Worm (Caenorhabditis elegans): ENCODE measurements around the gene srw-33.

ce11 chrV:15492518-15492917, 41.2 kb upstream of the srw-33 start, which contains the start of gene str-264:
- TF ChIP-seq ref-1 (GFP tag; conservative IDR thresholded peaks at IDR 0.05) (no peak), T22C8.4 (GFP tag; IDR thresholded peaks at IDR 0.05) (no peak), flt-1 (GFP tag; IDR thresholded peaks at IDR 0.05) (no peak), ztf-29 (GFP tag; IDR thresholded peaks at IDR 0.05) (no peak), klf-2 (GFP tag; conservative IDR thresholded peaks at IDR 0.05) (no peak), cog-1 (tag; optimal IDR thresholded peaks at IDR 0.05) (no peak), ztf-23 (GFP tag; IDR thresholded peaks at IDR 0.05) (no peak), med-1 (GFP tag; optimal IDR thresholded peaks at IDR 0.05; ENCODE audit: insufficient read depth) (no peak), tab-1 (GFP tag; IDR thresholded peaks at IDR 0.05) (no peak)

Data from whole organism, midembryonic.